Worm (Caenorhabditis elegans) whole organism, L3 larva: ENCODE data around the gene cnd-1.

ENCODE experiments used
- ZK546.5 ChIP-seq: sonication (generic microtip); optimal IDR thresholded peaks from 2 replicates; lab custom pipeline; 2017; ENCODE audit warnings: missing biosample characterization, missing genetic modification characterization
- ceh-28 ChIP-seq: fragments of 150-350 bp; optimal IDR thresholded peaks from 2 replicates; lab custom pipeline; 2014; ENCODE audit warnings: missing biosample characterization, missing genetic modification reagents, missing genetic modification characterization
- elt-1 ChIP-seq: fragments of 150-350 bp; optimal IDR thresholded peaks from 2 replicates; lab custom pipeline; 2014; ENCODE audit warnings: missing biosample characterization, missing genetic modification characterization
- elt-3 ChIP-seq, 3 experiments: fragments of 150-350 bp in 1 of 3; sonication (generic microtip) in 2 of 3; optimal IDR thresholded peaks; 2 replicates in 2 of 3; 4 replicates in 1 of 3; lab custom pipeline; 2014 to 2017; ENCODE audit warnings: missing biosample characterization in 3 of 3, missing genetic modification characterization in 3 of 3
- nhr-237 ChIP-seq: fragments of 150-350 bp; optimal IDR thresholded peaks from 2 replicates; lab custom pipeline; 2014; ENCODE audit warnings: missing biosample characterization, missing genetic modification characterization
- unc-39 ChIP-seq: sonication (generic microtip); optimal IDR thresholded peaks from 4 replicates; lab custom pipeline; 2017; ENCODE audit warnings: missing biosample characterization, missing genetic modification characterization

ce11 chrIII:5199577-5199976, 44.9 kb downstream of the cnd-1 start, which contains the start of gene emb-8:
- TF ChIP-seq nhr-237 (tag; lab: Kevin White, UChicago) (no peak), unc-39 (tag; lab: Kevin White, UChicago) (no peak), elt-1 (no peak), elt-3 (tag; optimal IDR thresholded peaks at IDR 0.05; lab: Kevin White, UChicago) (no peak), ceh-28 (tag; lab: Kevin White, UChicago) (no peak), ZK546.5 (tag; lab: Kevin White, UChicago) (no peak)
